Fruit fly (Drosophila melanogaster) whole organism, embryonic: ENCODE results near the gene CG43060.

Source experiments
- Abd-B ChIP-seq: fragments of 200-800 bp; sonication (Bioruptor generic); optimal IDR thresholded peaks from 2 replicates; lab custom pipeline; 2018; ENCODE audit warnings: missing biosample characterization, mild to moderate bottlenecking, missing genetic modification characterization, moderate library complexity
- CG1024 ChIP-seq: fragments of 200-800 bp; sonication (Bioruptor generic); IDR thresholded peaks from 2 replicates; pipeline ENCODE4 v1.3.6; 2022; ENCODE audit warnings: missing biosample characterization, missing genetic modification characterization
- CG10959 ChIP-seq: fragments of 200-800 bp; sonication (Bioruptor generic); IDR thresholded peaks from 2 replicates; pipeline ENCODE4 v1.3.6; 2022; ENCODE audit warnings: missing biosample characterization, missing genetic modification characterization
- CG11723 ChIP-seq: fragments of 200-800 bp; sonication (Bioruptor generic); optimal IDR thresholded peaks from 2 replicates; lab custom pipeline; 2017; ENCODE audit warnings: missing biosample characterization, mild to moderate bottlenecking, missing genetic modification characterization
- CG14710 ChIP-seq: fragments of 200-800 bp; sonication (Bioruptor generic); optimal IDR thresholded peaks from 3 replicates; lab custom pipeline; 2019; ENCODE audit warnings: missing biosample characterization, mild to moderate bottlenecking, missing genetic modification characterization, moderate library complexity
- CG1647 ChIP-seq: fragments of 200-800 bp; sonication (Bioruptor generic); optimal IDR thresholded peaks from 3 replicates; lab custom pipeline; 2016; ENCODE audit warnings: missing biosample characterization, missing genetic modification characterization
- CG17568 ChIP-seq: fragments of 200-800 bp; sonication (Bioruptor generic); optimal IDR thresholded peaks from 2 replicates; lab custom pipeline; 2018; ENCODE audit warnings: missing biosample characterization, mild to moderate bottlenecking, missing genetic modification characterization, moderate library complexity
- CG17802 ChIP-seq: fragments of 200-800 bp; sonication (Bioruptor generic); optimal IDR thresholded peaks from 2 replicates; lab custom pipeline; 2018; ENCODE audit warnings: missing biosample characterization, mild to moderate bottlenecking, missing genetic modification characterization, moderate library complexity
- CG31224 ChIP-seq: fragments of 200-800 bp; sonication (Bioruptor generic); IDR thresholded peaks from 2 replicates; pipeline ENCODE4 v1.3.6; 2022; ENCODE audit warnings: missing biosample characterization, missing genetic modification characterization
- CG32767 ChIP-seq: fragments of 200-800 bp; sonication (Bioruptor generic); IDR thresholded peaks from 2 replicates; pipeline ENCODE4 v1.3.6; 2022; ENCODE audit warnings: missing biosample characterization, missing genetic modification characterization
- CG6272 ChIP-seq: fragments of 200-800 bp; sonication (Bioruptor generic); IDR thresholded peaks from 2 replicates; pipeline ENCODE4 v1.3.6; 2022; ENCODE audit warnings: missing biosample characterization, missing genetic modification characterization
- CG7963 ChIP-seq: fragments of 200-800 bp; sonication (Bioruptor generic); IDR thresholded peaks from 3 replicates; pipeline ENCODE4 v1.3.6; 2022; ENCODE audit warnings: missing biosample characterization, missing genetic modification characterization; ENCODE audit not compliant: partially characterized antibody
- CG8290 ChIP-seq, 3 experiments: fragments of 200-800 bp; sonication (Bioruptor generic); optimal IDR thresholded peaks; 2 replicates each; lab custom pipeline; 2016 to 2019; ENCODE audit warnings: missing biosample characterization in 3 of 3, missing genetic modification characterization in 3 of 3, mild to moderate bottlenecking in 2 of 3, moderate library complexity in 1 of 3
- CG8388 ChIP-seq: fragments of 200-800 bp; sonication (Bioruptor generic); optimal IDR thresholded peaks from 2 replicates; lab custom pipeline; 2019; ENCODE audit warnings: missing biosample characterization, mild to moderate bottlenecking, missing genetic modification characterization, moderate library complexity
- CTCF ChIP-seq: fragments of 200-800 bp; sonication (Bioruptor generic); optimal IDR thresholded peaks from 2 replicates; lab custom pipeline; 2017; ENCODE audit warnings: missing biosample characterization, mild to moderate bottlenecking, missing genetic modification characterization, moderate library complexity
- Chrac-16 ChIP-seq: fragments of 200-800 bp; sonication (Bioruptor generic); optimal IDR thresholded peaks from 3 replicates; lab custom pipeline; 2016; ENCODE audit warnings: missing biosample characterization, missing genetic modification characterization
- Doc3 ChIP-seq: fragments of 200-800 bp; sonication (Bioruptor generic); IDR thresholded peaks from 3 replicates; pipeline ENCODE4 v1.3.6; 2022; ENCODE audit warnings: missing biosample characterization, missing genetic modification characterization; ENCODE audit not compliant: partially characterized antibody
- ERR ChIP-seq: fragments of 200-800 bp; sonication (Bioruptor generic); optimal IDR thresholded peaks from 2 replicates; lab custom pipeline; 2016; ENCODE audit warnings: missing biosample characterization, missing genetic modification characterization
- Ets65A ChIP-seq: fragments of 200-800 bp; sonication (Bioruptor generic); peaks from one replicate; lab custom pipeline; 2016; ENCODE audit warnings: missing biosample characterization, missing genetic modification characterization
- Fer3 ChIP-seq: fragments of 200-800 bp; sonication (Bioruptor generic); optimal IDR thresholded peaks from 2 replicates; lab custom pipeline; 2018; ENCODE audit warnings: missing biosample characterization, mild to moderate bottlenecking, missing genetic modification characterization, moderate library complexity
- GATAe ChIP-seq: fragments of 200-800 bp; sonication (Bioruptor generic); conservative IDR thresholded peaks from 2 replicates; pipeline ENCODE4 v1.3.6; 2022; ENCODE audit warnings: missing biosample characterization, missing genetic modification characterization
- H2.0 ChIP-seq: fragments of 200-800 bp; sonication (Bioruptor generic); IDR thresholded peaks from 2 replicates; pipeline ENCODE4 v1.3.6; 2022; ENCODE audit warnings: missing biosample characterization, missing genetic modification characterization
- HLH54F ChIP-seq: fragments of 200-800 bp; sonication (Bioruptor generic); optimal IDR thresholded peaks from 3 replicates; lab custom pipeline; 2016; ENCODE audit warnings: missing biosample characterization, missing genetic modification characterization
- Hey ChIP-seq: fragments of 200-800 bp; sonication (Bioruptor generic); optimal IDR thresholded peaks from 3 replicates; lab custom pipeline; 2018; ENCODE audit warnings: missing biosample characterization, mild to moderate bottlenecking, missing genetic modification characterization
- HmgZ ChIP-seq: fragments of 200-800 bp; sonication (Bioruptor generic); optimal IDR thresholded peaks from 2 replicates; lab custom pipeline; 2018; ENCODE audit warnings: missing biosample characterization, mild to moderate bottlenecking, missing genetic modification characterization
- Lhr ChIP-seq: fragments of 200-800 bp; sonication (Bioruptor generic); optimal IDR thresholded peaks from 3 replicates; lab custom pipeline; 2017; ENCODE audit warnings: mild to moderate bottlenecking, missing biosample characterization, missing genetic modification reagents, missing genetic modification characterization
- MBD-R2 ChIP-seq: fragments of 200-800 bp; sonication (Bioruptor generic); IDR thresholded peaks from 2 replicates; pipeline ENCODE4 v1.3.6; 2022; ENCODE audit warnings: missing biosample characterization, missing genetic modification characterization
- MESR4 ChIP-seq: fragments of 200-800 bp; sonication (Bioruptor generic); optimal IDR thresholded peaks from 2 replicates; lab custom pipeline; 2018; ENCODE audit warnings: missing biosample characterization, mild to moderate bottlenecking, missing genetic modification characterization, moderate library complexity
- Myb ChIP-seq: fragments of 200-800 bp; sonication (Bioruptor generic); optimal IDR thresholded peaks from 2 replicates; lab custom pipeline; 2016; ENCODE audit warnings: missing biosample characterization, missing genetic modification characterization
- Tbp ChIP-seq: fragments of >200 bp; optimal IDR thresholded peaks from 2 replicates; lab custom pipeline; 2018; ENCODE audit warnings: missing biosample characterization, missing genetic modification characterization
- ato ChIP-seq: fragments of 200-800 bp; sonication (Bioruptor generic); IDR thresholded peaks from 2 replicates; pipeline ENCODE4 v1.3.6; 2022; ENCODE audit warnings: missing biosample characterization, missing genetic modification characterization; ENCODE audit not compliant: partially characterized antibody
- croc ChIP-seq: fragments of 200-800 bp; sonication (Bioruptor generic); conservative IDR thresholded peaks from 3 replicates; pipeline ENCODE4 v1.3.6; 2022; ENCODE audit warnings: missing biosample characterization, missing genetic modification characterization
- crol ChIP-seq: fragments of 200-800 bp; sonication (Bioruptor generic); IDR thresholded peaks from 2 replicates; pipeline ENCODE4 v1.3.6; 2022; ENCODE audit warnings: missing biosample characterization, missing genetic modification characterization
- ewg ChIP-seq: fragments of 200-800 bp; sonication (Bioruptor generic); optimal IDR thresholded peaks from 3 replicates; lab custom pipeline; 2017; ENCODE audit warnings: mild to moderate bottlenecking, missing biosample characterization, missing genetic modification reagents, missing genetic modification characterization
- exex ChIP-seq: fragments of 200-800 bp; sonication (Bioruptor generic); optimal IDR thresholded peaks from 4 replicates; lab custom pipeline; 2018; ENCODE audit warnings: missing biosample characterization, mild to moderate bottlenecking, missing genetic modification characterization, moderate library complexity
- fd3F ChIP-seq: fragments of 200-800 bp; sonication (Bioruptor generic); optimal IDR thresholded peaks from 2 replicates; lab custom pipeline; 2018; ENCODE audit warnings: missing biosample characterization, mild to moderate bottlenecking, missing genetic modification characterization, moderate library complexity
- fd96Cb ChIP-seq: fragments of 200-800 bp; sonication (Bioruptor generic); optimal IDR thresholded peaks from 2 replicates; lab custom pipeline; 2018; ENCODE audit warnings: missing biosample characterization, mild to moderate bottlenecking, missing genetic modification characterization, moderate library complexity
- fru ChIP-seq: fragments of >200 bp; optimal IDR thresholded peaks from 2 replicates; lab custom pipeline; 2017
- hkb ChIP-seq, 2 experiments: fragments of 200-800 bp in 1 of 2; fragments of >200 bp in 1 of 2; sonication (Bioruptor generic) in 1 of 2; IDR thresholded peaks in 1 of 2; optimal IDR thresholded peaks in 1 of 2; 2 replicates each; pipeline versions ENCODE4 v1.3.6 to Lab custom; 2017 to 2022; ENCODE audit warnings: missing biosample characterization in 1 of 2, missing genetic modification characterization in 1 of 2
- ind ChIP-seq: fragments of 200-800 bp; sonication (Bioruptor generic); optimal IDR thresholded peaks from 3 replicates; lab custom pipeline; 2016; ENCODE audit warnings: missing biosample characterization, missing genetic modification characterization
- jing ChIP-seq: fragments of 200-800 bp; sonication (Bioruptor generic); optimal IDR thresholded peaks from 2 replicates; lab custom pipeline; 2018; ENCODE audit warnings: missing biosample characterization, mild to moderate bottlenecking, missing genetic modification characterization
- nerfin-2 ChIP-seq: fragments of 200-800 bp; sonication (Bioruptor generic); IDR thresholded peaks from 2 replicates; pipeline ENCODE4 v1.3.6; 2022; ENCODE audit warnings: missing biosample characterization, missing genetic modification characterization; ENCODE audit not compliant: partially characterized antibody
- pfk ChIP-seq: fragments of 200-800 bp; sonication (Bioruptor generic); optimal IDR thresholded peaks from 2 replicates; lab custom pipeline; 2018; ENCODE audit warnings: missing biosample characterization, mild to moderate bottlenecking, missing genetic modification characterization, moderate library complexity
- ro ChIP-seq: fragments of 200-800 bp; sonication (Bioruptor generic); IDR thresholded peaks from 2 replicates; pipeline ENCODE4 v1.3.6; 2022; ENCODE audit warnings: missing biosample characterization, missing genetic modification characterization
- sc ChIP-seq, 3 experiments: fragments of >200 bp in 2 of 3; fragments of 200-800 bp in 1 of 3; sonication (Bioruptor generic) in 1 of 3; optimal IDR thresholded peaks; 2 replicates in 2 of 3; 3 replicates in 1 of 3; lab custom pipeline; 2017; ENCODE audit warnings: mild to moderate bottlenecking in 1 of 3, missing biosample characterization in 1 of 3, missing genetic modification characterization in 1 of 3, missing genetic modification reagents in 1 of 3
- seq ChIP-seq: fragments of 200-800 bp; sonication (Bioruptor generic); IDR thresholded peaks from 2 replicates; pipeline ENCODE4 v1.3.6; 2022; ENCODE audit warnings: missing biosample characterization, missing genetic modification characterization
- sisA ChIP-seq: fragments of 200-800 bp; sonication (Bioruptor generic); IDR thresholded peaks from 2 replicates; pipeline ENCODE4 v1.3.6; 2022; ENCODE audit warnings: missing biosample characterization, missing genetic modification characterization
- slbo ChIP-seq: fragments of 200-800 bp; sonication (Bioruptor generic); IDR thresholded peaks from 2 replicates; pipeline ENCODE4 v1.3.6; 2022; ENCODE audit warnings: missing biosample characterization, missing genetic modification characterization
- tio ChIP-seq: fragments of 200-800 bp; sonication (Bioruptor generic); optimal IDR thresholded peaks from 2 replicates; lab custom pipeline; 2017; ENCODE audit warnings: missing biosample characterization, missing genetic modification characterization, inconsistent platforms
- usp ChIP-seq: fragments of >200 bp; optimal IDR thresholded peaks from 2 replicates; lab custom pipeline; 2017; ENCODE audit warnings: missing biosample characterization, missing genetic modification characterization

CG43060 gene

dm6 chr3R:8026515-8026914 lies 14.5 kb upstream of the CG43060 start:
- TF ChIP-seq CG8388 (GFP tag; lab: Kevin White, UChicago): no peak
- no peak for TF ChIP-seq Fer3 (tag; lab: Kevin White, UChicago)
- no peak for TF ChIP-seq HmgZ (tag; lab: Kevin White, UChicago)
- no peak for TF ChIP-seq fd3F
- no peak for TF ChIP-seq ato (GFP tag; lab: Robert Waterston, UW)
- no peak for TF ChIP-seq pfk
- peak; percentile 59 for TF ChIP-seq seq (GFP tag; lab: Robert Waterston, UW)
- no peak for TF ChIP-seq H2.0 (GFP tag; lab: Robert Waterston, UW)
- no peak for TF ChIP-seq jing (GFP tag; lab: Kevin White, UChicago)
- no peak for TF ChIP-seq CG1647 (GFP tag; lab: Kevin White, UChicago)
- no peak for TF ChIP-seq Tbp (GFP tag; lab: Kevin White, UChicago)
- TF ChIP-seq Chrac-16: no peak
- TF ChIP-seq Myb (GFP tag; lab: Kevin White, UChicago): no peak
- TF ChIP-seq CG7963 (GFP tag; lab: Robert Waterston, UW): no peak
- no peak for TF ChIP-seq ro
- peak; percentile 47 for TF ChIP-seq ewg (GFP tag; lab: Kevin White, UChicago)
- 0 out of 2 replicates have a peak, but pooled peaks have one; percentile 15 for TF ChIP-seq MBD-R2 (GFP tag; lab: Robert Waterston, UW)
- TF ChIP-seq Doc3 (GFP tag; lab: Robert Waterston, UW): no peak
- TF ChIP-seq CG32767: no peak
- TF ChIP-seq crol (GFP tag; lab: Robert Waterston, UW): peak; percentile 72
- no peak for TF ChIP-seq tio (GFP tag; lab: Kevin White, UChicago)
- TF ChIP-seq Ets65A: no peak
- TF ChIP-seq CG17568 (GFP tag; lab: Kevin White, UChicago): no peak
- no peak for TF ChIP-seq croc

- TF ChIP-seq GATAe (GFP tag; lab: Robert Waterston, UW) (no peak), slbo (GFP tag; lab: Robert Waterston, UW) (peak; percentile 87), CG11723 (peak; percentile 77), tio (GFP tag; lab: Kevin White, UChicago) (peak; percentile 81), CG10959 (GFP tag; lab: Robert Waterston, UW) (0 out of 2 replicates have a peak, but pooled peaks have one; percentile 4), hkb (optimal IDR thresholded peaks at IDR 0.05; lab: Kevin White, UChicago) (no peak), hkb (GFP tag; IDR thresholded peaks at IDR 0.05; lab: Robert Waterston, UW) (peak; percentile 87), CG14710 (peak; percentile 83), HmgZ (tag; lab: Kevin White, UChicago) (peak; percentile 47), nerfin-2 (GFP tag; lab: Robert Waterston, UW) (no peak), CG1024 (no peak), exex (peak; percentile 40), MESR4 (GFP tag; lab: Kevin White, UChicago) (no peak), CG6272 (GFP tag; lab: Robert Waterston, UW) (no peak), Hey (tag; lab: Kevin White, UChicago) (no peak), CG8290 (GFP tag; optimal IDR thresholded peaks at IDR 0.05; lab: Kevin White, UChicago) (no peak), CG8290 (tag; optimal IDR thresholded peaks at IDR 0.05; lab: Kevin White, UChicago) (no peak), fd96Cb (tag; lab: Kevin White, UChicago) (peak; percentile 83), Ets65A (peak; percentile 18), ind (GFP tag; lab: Kevin White, UChicago) (peak; percentile 55), sisA (peak; percentile 63), HLH54F (GFP tag; lab: Kevin White, UChicago) (peak; percentile 5), CG8388 (GFP tag; lab: Kevin White, UChicago) (peak; percentile 94), usp (no peak), fru (lab: Kevin White, UChicago) (no peak), Abd-B (peak; percentile 74), CTCF (GFP tag; lab: Kevin White, UChicago) (peak; percentile 23), sc (optimal IDR thresholded peaks at IDR 0.05; lab: Kevin White, UChicago) (no peak), sc (GFP tag; optimal IDR thresholded peaks at IDR 0.05; lab: Kevin White, UChicago) (peak; percentile 86), CG17802 (no peak), Lhr (peak; percentile 13), CG31224 (peak; percentile 35; the same call in 1 of the 2 replicates), ERR (GFP tag; lab: Kevin White, UChicago) (no peak)
Measured at dm6 chr3R:8027203-8027688, 13.8 kb upstream of the CG43060 start.
